Worm (Caenorhabditis elegans): Measurements from ENCODE around the gene F33G12.7.
A peak's percentile ranks its signal among the peaks of the same experiment; 100 is the strongest.

The F33G12.7 gene

DNA sequence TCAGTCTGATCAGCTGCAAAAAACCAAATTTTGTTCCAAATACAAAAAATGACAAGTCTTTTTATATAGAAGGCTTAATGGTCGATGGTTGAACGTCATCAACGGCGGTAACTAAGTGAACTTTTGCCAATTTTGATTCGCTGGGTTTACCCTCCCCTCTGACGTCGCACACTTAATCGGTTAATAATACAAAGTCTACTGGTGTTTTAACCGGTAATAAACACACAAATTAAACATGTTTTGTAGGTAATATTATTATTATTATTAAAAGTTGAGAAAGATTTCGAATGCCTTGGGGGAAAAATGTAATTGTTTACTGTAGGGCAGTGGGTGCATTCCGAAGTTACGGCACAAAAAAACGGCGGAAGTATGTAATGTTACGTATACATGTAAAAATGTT, 20.2 kb upstream of the F33G12.7 start, which contains the start of gene pho-12:
TSS of gene pho-12 (minus strand) at position 101 of the 400 bp plus-strand sequence.
- TF ChIP-seq madf-3 (GFP tag; IDR thresholded peaks at IDR 0.05), result no peak
- no peak for TF ChIP-seq ceh-91 (GFP tag; IDR thresholded peaks at IDR 0.05)
- TF ChIP-seq Y53F4B.3 (GFP tag; IDR thresholded peaks at IDR 0.05), result no peak

DNA sequence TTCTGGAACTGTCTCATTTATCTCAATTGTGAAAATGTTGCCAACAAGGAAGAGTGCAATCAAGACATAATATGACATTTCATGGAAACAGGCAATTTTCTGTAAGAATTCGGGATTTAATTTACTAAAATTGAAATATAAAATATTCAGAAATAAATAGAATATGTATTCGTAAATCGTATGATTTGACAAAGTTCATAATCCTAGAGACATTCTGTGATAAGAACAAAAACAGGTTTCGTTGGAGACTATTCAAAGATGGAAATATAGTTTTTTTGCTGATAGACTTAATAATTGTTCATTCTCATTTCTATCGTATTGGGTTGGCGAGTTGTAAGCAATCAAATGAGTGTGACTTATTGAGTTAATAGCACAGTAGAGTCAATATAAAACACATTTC, 17.6 kb upstream of the F33G12.7 start, which contains the start of gene C27A2.12:
TSS of gene C27A2.12 (minus strand) at position 101 of the 400 bp plus-strand sequence.
- no peak for TF ChIP-seq K11D2.4 (GFP tag; IDR thresholded peaks at IDR 0.05)
- no peak for TF ChIP-seq F22D6.2 (tag; optimal IDR thresholded peaks at IDR 0.05)
- no peak for TF ChIP-seq zfh-2 (GFP tag; conservative IDR thresholded peaks at IDR 0.05)
- TF ChIP-seq ceh-58 (GFP tag; IDR thresholded peaks at IDR 0.05), result no peak
- TF ChIP-seq bed-1 (GFP tag; IDR thresholded peaks at IDR 0.05), result no peak
- TF ChIP-seq madf-8 (GFP tag; conservative IDR thresholded peaks at IDR 0.05), result no peak

- peak; percentile 32 for TF ChIP-seq ztf-18 (tag; optimal IDR thresholded peaks at IDR 0.05)
- no peak for TF ChIP-seq bed-2 (GFP tag; IDR thresholded peaks at IDR 0.05)
- TF ChIP-seq C17E4.6 (GFP tag; IDR thresholded peaks at IDR 0.05), result peak; percentile 52
- TF ChIP-seq ceh-27 (GFP tag; optimal IDR thresholded peaks at IDR 0.05), result peak; percentile 30
- peak; percentile 88 for TF ChIP-seq Y53G8AR.9 (GFP tag; conservative IDR thresholded peaks at IDR 0.05)
- no peak for TF ChIP-seq ama-1 (optimal IDR thresholded peaks at IDR 0.05)
- TF ChIP-seq ama-1 (GFP tag; optimal IDR thresholded peaks at IDR 0.05), result peak in 1 of 2 experiments; percentile 68
- peak; percentile 63 for TF ChIP-seq ztf-26 (tag; optimal IDR thresholded peaks at IDR 0.05)
- peak; percentile 74 for TF ChIP-seq D2030.7 (GFP tag; IDR thresholded peaks at IDR 0.05)
- peak; percentile 43 for TF ChIP-seq tlf-1 (GFP tag; optimal IDR thresholded peaks at IDR 0.05)
- peak; percentile 97 for TF ChIP-seq snpc-1.1 (tag; optimal IDR thresholded peaks at IDR 0.05; ENCODE audit: insufficient read depth)
- TF ChIP-seq lin-26 (GFP tag; IDR thresholded peaks at IDR 0.05), result peak; percentile 61; the same call in 1 of the 2 replicates
- TF ChIP-seq atf-7 (tag; optimal IDR thresholded peaks at IDR 0.05), result peak; percentile 8
- TF ChIP-seq lin-35 (GFP tag; optimal IDR thresholded peaks at IDR 0.05), result peak in 1 of 3 experiments; percentile 32
- TF ChIP-seq C06A6.2 (GFP tag; conservative IDR thresholded peaks at IDR 0.05), result peak; percentile 63
- TF ChIP-seq B0019.2 (GFP tag; conservative IDR thresholded peaks at IDR 0.05), result 0 out of 2 replicates have a peak, but pooled peaks have one; percentile 43
- TF ChIP-seq let-607 (tag; optimal IDR thresholded peaks at IDR 0.05), result peak in 1 of 2 experiments; percentile 38
- TF ChIP-seq F49E8.2 (tag; optimal IDR thresholded peaks at IDR 0.05; ENCODE audit: insufficient read depth), result peak; percentile 75
- peak; percentile 74 for TF ChIP-seq hmg-1.2 (GFP tag; IDR thresholded peaks at IDR 0.05)
- TF ChIP-seq ZK185.1 (tag; optimal IDR thresholded peaks at IDR 0.05; ENCODE audit: poor library complexity, severe bottlenecking), result peak; percentile 26
- peak; percentile 15 for TF ChIP-seq mes-4 (tag; optimal IDR thresholded peaks at IDR 0.05)
- peak; percentile 48; the same call in 1 of the 2 replicates for TF ChIP-seq ztf-28 (GFP tag; IDR thresholded peaks at IDR 0.05)
- no peak for TF ChIP-seq gei-17 (GFP tag; optimal IDR thresholded peaks at IDR 0.05)
- peak; percentile 91 for TF ChIP-seq him-1 (tag; optimal IDR thresholded peaks at IDR 0.05)
- peak; percentile 69 for TF ChIP-seq lsl-1 (GFP tag; optimal IDR thresholded peaks at IDR 0.05)
- peak; percentile 88 for TF ChIP-seq nfyb-1 (GFP tag; IDR thresholded peaks at IDR 0.05)
- TF ChIP-seq ztf-3 (GFP tag; optimal IDR thresholded peaks at IDR 0.05), result no peak
- peak; percentile 19 for TF ChIP-seq ceh-79 (tag; optimal IDR thresholded peaks at IDR 0.05)
- peak; percentile 98 for TF ChIP-seq snpc-3.4 (tag; optimal IDR thresholded peaks at IDR 0.05)
- peak; percentile 31 for TF ChIP-seq K12H6.12 (tag; optimal IDR thresholded peaks at IDR 0.05)
- peak; percentile 35 for TF ChIP-seq F23B12.7 (tag; optimal IDR thresholded peaks at IDR 0.05; ENCODE audit: insufficient read depth)
- TF ChIP-seq bed-1 (GFP tag; IDR thresholded peaks at IDR 0.05), result 0 out of 2 replicates have a peak, but pooled peaks have one; percentile 63
- no peak for TF ChIP-seq lsy-27 (tag; optimal IDR thresholded peaks at IDR 0.05; ENCODE audit: borderline replicate concordance, insufficient read depth)
- TF ChIP-seq rec-8 (tag; optimal IDR thresholded peaks at IDR 0.05), result peak; percentile 34 to 66
- peak; percentile 4 for TF ChIP-seq nhr-90 (tag; optimal IDR thresholded peaks at IDR 0.05)
- TF ChIP-seq tbp1 (GFP tag; optimal IDR thresholded peaks at IDR 0.05), result peak; percentile 99
Observed at ce11 chrII:5057315-5057714, 16.8 kb upstream of the F33G12.7 start.

Data from whole organism, young adult.